Fruit fly (Drosophila melanogaster) whole organism, embryonic: Measurements from ENCODE around the gene CG12974.

ENCODE experiments used
- Asciz ChIP-seq: fragments of 200-800 bp; sonication (Bioruptor generic); optimal IDR thresholded peaks from 2 replicates; lab custom pipeline; 2017; ENCODE audit warnings: missing biosample characterization, mild to moderate bottlenecking, missing genetic modification characterization, missing genetic modification reagents
- Atf-2 ChIP-seq: fragments of 200-800 bp; sonication (Bioruptor generic); optimal IDR thresholded peaks from 2 replicates; lab custom pipeline; 2016; ENCODE audit warnings: missing biosample characterization, missing genetic modification characterization
- B-H1 ChIP-seq: fragments of 200-800 bp; sonication (Bioruptor generic); IDR thresholded peaks from 3 replicates; pipeline ENCODE4 v1.3.6; 2022; ENCODE audit warnings: missing biosample characterization, missing genetic modification characterization
- Bdp1 ChIP-seq: fragments of 200-800 bp; sonication (Bioruptor generic); optimal IDR thresholded peaks from 3 replicates; lab custom pipeline; 2016; ENCODE audit warnings: missing biosample characterization, missing genetic modification characterization
- BtbVII ChIP-seq: fragments of 200-800 bp; sonication (Bioruptor generic); optimal IDR thresholded peaks from 3 replicates; lab custom pipeline; 2017; ENCODE audit warnings: missing biosample characterization, mild to moderate bottlenecking, missing genetic modification characterization
- CG10462 ChIP-seq: fragments of 200-800 bp; sonication (Bioruptor generic); optimal IDR thresholded peaks from 2 replicates; lab custom pipeline; 2016; ENCODE audit warnings: missing biosample characterization, missing genetic modification characterization
- CG11504 ChIP-seq: fragments of 200-800 bp; sonication (Bioruptor generic); optimal IDR thresholded peaks from 3 replicates; lab custom pipeline; 2019; ENCODE audit warnings: missing biosample characterization, mild to moderate bottlenecking, missing genetic modification characterization, moderate library complexity
- CG12104 ChIP-seq: fragments of 200-800 bp; sonication (Bioruptor generic); optimal IDR thresholded peaks from 3 replicates; lab custom pipeline; 2016; ENCODE audit warnings: missing biosample characterization, missing genetic modification characterization
- CG13424 ChIP-seq: fragments of 200-800 bp; sonication (Bioruptor generic); optimal IDR thresholded peaks from 2 replicates; lab custom pipeline; 2019; ENCODE audit warnings: missing biosample characterization, mild to moderate bottlenecking, missing genetic modification characterization, moderate library complexity
- CG13624 ChIP-seq: fragments of 200-800 bp; sonication (Bioruptor generic); optimal IDR thresholded peaks from 2 replicates; lab custom pipeline; 2016; ENCODE audit warnings: missing biosample characterization, missing genetic modification characterization
- CG14860 ChIP-seq: fragments of 200-800 bp; sonication (Bioruptor generic); IDR thresholded peaks from 3 replicates; pipeline ENCODE4 v1.3.6; 2022; ENCODE audit warnings: missing biosample characterization, missing genetic modification characterization; ENCODE audit not compliant: partially characterized antibody
- CG16815 ChIP-seq: fragments of 200-800 bp; sonication (Bioruptor generic); optimal IDR thresholded peaks from 3 replicates; lab custom pipeline; 2017; ENCODE audit warnings: missing biosample characterization, mild to moderate bottlenecking, missing genetic modification characterization
- CG17186 ChIP-seq: fragments of 200-800 bp; sonication (Bioruptor generic); optimal IDR thresholded peaks from 3 replicates; lab custom pipeline; 2017; ENCODE audit warnings: missing biosample characterization, missing genetic modification reagents, missing genetic modification characterization
- CG17912 ChIP-seq: fragments of 200-800 bp; sonication (Bioruptor generic); optimal IDR thresholded peaks from 2 replicates; lab custom pipeline; 2018; ENCODE audit warnings: missing biosample characterization, mild to moderate bottlenecking, missing genetic modification characterization
- CG1832 ChIP-seq: fragments of 200-800 bp; sonication (Bioruptor generic); optimal IDR thresholded peaks from 2 replicates; lab custom pipeline; 2017; ENCODE audit warnings: missing biosample characterization, mild to moderate bottlenecking, missing genetic modification characterization, inconsistent platforms
- CG18476 ChIP-seq: fragments of 200-800 bp; sonication (Bioruptor generic); optimal IDR thresholded peaks from 2 replicates; lab custom pipeline; 2016; ENCODE audit warnings: missing biosample characterization, mild to moderate bottlenecking, missing genetic modification characterization
- CG2202 ChIP-seq: fragments of 200-800 bp; sonication (Bioruptor generic); optimal IDR thresholded peaks from 2 replicates; lab custom pipeline; 2018; ENCODE audit warnings: missing biosample characterization, mild to moderate bottlenecking, missing genetic modification characterization
- CG2712 ChIP-seq: fragments of 200-800 bp; optimal IDR thresholded peaks from 3 replicates; lab custom pipeline; 2019; ENCODE audit warnings: missing biosample characterization, mild to moderate bottlenecking, missing genetic modification characterization, moderate library complexity
- CG32772 ChIP-seq: fragments of 200-800 bp; sonication (Bioruptor generic); IDR thresholded peaks from 2 replicates; pipeline ENCODE4 v1.3.6; 2022; ENCODE audit warnings: missing biosample characterization, missing genetic modification characterization
- CG3838 ChIP-seq: fragments of 200-800 bp; sonication (Bioruptor generic); optimal IDR thresholded peaks from 3 replicates; lab custom pipeline; 2016; ENCODE audit warnings: missing biosample characterization, missing genetic modification characterization
- CG4617 ChIP-seq: fragments of 200-800 bp; sonication (Bioruptor generic); optimal IDR thresholded peaks from 3 replicates; lab custom pipeline; 2016; ENCODE audit warnings: missing biosample characterization, missing genetic modification characterization, borderline replicate concordance
- CG8359 ChIP-seq: fragments of 200-800 bp; sonication (Bioruptor generic); optimal IDR thresholded peaks from 2 replicates; lab custom pipeline; 2017; ENCODE audit warnings: missing biosample characterization, mild to moderate bottlenecking, missing genetic modification characterization, borderline replicate concordance
- CG8924 ChIP-seq: fragments of 200-800 bp; optimal IDR thresholded peaks from 3 replicates; lab custom pipeline; 2019; ENCODE audit warnings: missing biosample characterization, mild to moderate bottlenecking, missing genetic modification characterization, moderate library complexity
- CG9817 ChIP-seq: fragments of 200-800 bp; sonication (Bioruptor generic); optimal IDR thresholded peaks from 2 replicates; lab custom pipeline; 2018; ENCODE audit warnings: missing biosample characterization, mild to moderate bottlenecking, missing genetic modification characterization, moderate library complexity
- Camta ChIP-seq: fragments of 200-800 bp; sonication (Bioruptor generic); optimal IDR thresholded peaks from 2 replicates; lab custom pipeline; 2016; ENCODE audit warnings: missing biosample characterization, missing genetic modification characterization
- Deaf1 ChIP-seq: fragments of 200-800 bp; optimal IDR thresholded peaks from 3 replicates; lab custom pipeline; 2019; ENCODE audit warnings: missing biosample characterization, mild to moderate bottlenecking, missing genetic modification characterization, moderate library complexity
- Drgx ChIP-seq: fragments of 200-800 bp; sonication (Bioruptor generic); IDR thresholded peaks from 2 replicates; pipeline ENCODE4 v1.3.6; 2022; ENCODE audit warnings: missing biosample characterization, missing genetic modification characterization
- HHEX ChIP-seq: fragments of 200-800 bp; sonication (Bioruptor generic); optimal IDR thresholded peaks from 3 replicates; lab custom pipeline; 2017; ENCODE audit warnings: missing biosample characterization, mild to moderate bottlenecking, missing genetic modification characterization, missing genetic modification reagents
- HLH4C ChIP-seq: fragments of 200-800 bp; sonication (Bioruptor generic); IDR thresholded peaks from 3 replicates; pipeline ENCODE4 v1.3.6; 2022; ENCODE audit warnings: missing biosample characterization, missing genetic modification characterization; ENCODE audit not compliant: partially characterized antibody
- Jarid2 ChIP-seq: fragments of 200-800 bp; sonication (Bioruptor generic); optimal IDR thresholded peaks from 3 replicates; lab custom pipeline; 2017; ENCODE audit warnings: mild to moderate bottlenecking, missing biosample characterization, missing genetic modification reagents, missing genetic modification characterization
- Pdp1 ChIP-seq, 2 experiments: fragments of 200-800 bp; sonication (Bioruptor generic); optimal IDR thresholded peaks; 3 replicates each; lab custom pipeline; 2016; ENCODE audit warnings: missing biosample characterization in 2 of 2, missing genetic modification characterization in 2 of 2, mild to moderate bottlenecking in 1 of 2, moderate library complexity in 1 of 2
- abd-A ChIP-seq: fragments of 200-800 bp; sonication (Bioruptor generic); optimal IDR thresholded peaks from 3 replicates; lab custom pipeline; 2019; ENCODE audit warnings: missing biosample characterization, mild to moderate bottlenecking, missing genetic modification characterization, moderate library complexity
- bigmax ChIP-seq: fragments of 200-800 bp; sonication (Bioruptor generic); optimal IDR thresholded peaks from 2 replicates; lab custom pipeline; 2018; ENCODE audit warnings: missing biosample characterization, mild to moderate bottlenecking, missing genetic modification characterization
- corto ChIP-seq: fragments of 200-800 bp; sonication (Bioruptor generic); optimal IDR thresholded peaks from 2 replicates; lab custom pipeline; 2016; ENCODE audit warnings: missing biosample characterization, mild to moderate bottlenecking, missing genetic modification characterization, moderate library complexity
- crol ChIP-seq: fragments of 200-800 bp; sonication (Bioruptor generic); IDR thresholded peaks from 2 replicates; pipeline ENCODE4 v1.3.6; 2022; ENCODE audit warnings: missing biosample characterization, missing genetic modification characterization
- en ChIP-seq: fragments of 200-800 bp; sonication (Bioruptor generic); optimal IDR thresholded peaks from 2 replicates; lab custom pipeline; 2016; ENCODE audit warnings: missing biosample characterization, missing genetic modification characterization
- eve ChIP-seq, 2 experiments: fragments of >200 bp; optimal IDR thresholded peaks; 2 replicates each; lab custom pipeline; 2017; ENCODE audit warnings: missing biosample characterization in 2 of 2, missing genetic modification characterization in 2 of 2
- gt ChIP-seq: fragments of 200-800 bp; sonication (Bioruptor generic); IDR thresholded peaks from 2 replicates; pipeline ENCODE4 v1.3.6; 2022; ENCODE audit warnings: missing biosample characterization, missing genetic modification characterization
- h ChIP-seq: fragments of >200 bp; optimal IDR thresholded peaks from 2 replicates; lab custom pipeline; 2017
- jing ChIP-seq: fragments of 200-800 bp; sonication (Bioruptor generic); optimal IDR thresholded peaks from 2 replicates; lab custom pipeline; 2018; ENCODE audit warnings: missing biosample characterization, mild to moderate bottlenecking, missing genetic modification characterization
- lab ChIP-seq: fragments of 200-800 bp; sonication (Bioruptor generic); optimal IDR thresholded peaks from 3 replicates; lab custom pipeline; 2017; ENCODE audit warnings: missing biosample characterization, missing genetic modification characterization, mild to moderate bottlenecking, moderate library complexity, missing genetic modification reagents
- odd ChIP-seq: fragments of 200-800 bp; sonication (Bioruptor generic); optimal IDR thresholded peaks from 2 replicates; lab custom pipeline; 2017; ENCODE audit warnings: missing biosample characterization, mild to moderate bottlenecking, missing genetic modification characterization
- onecut ChIP-seq: fragments of 200-800 bp; sonication (Bioruptor generic); IDR thresholded peaks from 2 replicates; pipeline ENCODE4 v1.3.6; 2022; ENCODE audit warnings: missing biosample characterization, missing genetic modification characterization
- otp ChIP-seq: fragments of 200-800 bp; sonication (Bioruptor generic); IDR thresholded peaks from 3 replicates; pipeline ENCODE4, ENCODE4 v1.3.6; 2022; ENCODE audit warnings: missing biosample characterization, missing genetic modification characterization
- pfk ChIP-seq: fragments of 200-800 bp; sonication (Bioruptor generic); optimal IDR thresholded peaks from 2 replicates; lab custom pipeline; 2018; ENCODE audit warnings: missing biosample characterization, mild to moderate bottlenecking, missing genetic modification characterization, moderate library complexity
- sd ChIP-seq: fragments of 200-800 bp; sonication (Bioruptor generic); optimal IDR thresholded peaks from 3 replicates; lab custom pipeline; 2018; ENCODE audit warnings: missing biosample characterization, mild to moderate bottlenecking, missing genetic modification characterization, moderate library complexity
- sob ChIP-seq: fragments of 200-800 bp; sonication (Bioruptor generic); IDR thresholded peaks from 2 replicates; pipeline ENCODE4 v1.3.6; 2022; ENCODE audit warnings: missing biosample characterization, missing genetic modification characterization

Gene CG12974

dm6 chr3L:21257731-21258130 lies 28.0 kb downstream of the CG12974 start, which contains the start of gene CG43218:
TSS of gene CG43218 (plus strand) at chr3L:21258020.
- TF ChIP-seq CG10462 (no peak), CG1832 (no peak), h (lab: Kevin White, UChicago) (no peak), odd (GFP tag; lab: Kevin White, UChicago) (no peak), CG16815 (GFP tag; lab: Kevin White, UChicago) (no peak), Asciz (GFP tag; lab: Kevin White, UChicago) (no peak), eve (GFP tag; optimal IDR thresholded peaks at IDR 0.05; lab: Kevin White, UChicago) (peak in 1 of 2 experiments; percentile 7), abd-A (no peak), Pdp1 (GFP tag; optimal IDR thresholded peaks at IDR 0.05; lab: Kevin White, UChicago) (peak in 1 of 2 experiments; percentile 69)

- no peak for TF ChIP-seq Camta
- no peak for TF ChIP-seq CG3838
- no peak for TF ChIP-seq BtbVII (GFP tag; lab: Kevin White, UChicago)
- TF ChIP-seq jing (GFP tag; lab: Kevin White, UChicago): no peak
- TF ChIP-seq onecut: no peak
- no peak for TF ChIP-seq CG12104 (GFP tag; lab: Kevin White, UChicago)
- TF ChIP-seq CG9817 (tag; lab: Kevin White, UChicago): no peak
- no peak for TF ChIP-seq otp (GFP tag; lab: Robert Waterston, UW)
- no peak for TF ChIP-seq HLH4C (GFP tag; lab: Robert Waterston, UW)
- TF ChIP-seq CG14860 (GFP tag; lab: Robert Waterston, UW): no peak
- no peak for TF ChIP-seq Bdp1
- no peak for TF ChIP-seq Drgx (GFP tag; lab: Robert Waterston, UW)
- peak; percentile 58 for TF ChIP-seq crol (GFP tag; lab: Robert Waterston, UW)
- TF ChIP-seq CG2202 (tag; lab: Kevin White, UChicago): no peak
- no peak for TF ChIP-seq CG18476 (GFP tag; lab: Kevin White, UChicago)
- TF ChIP-seq en (GFP tag; lab: Kevin White, UChicago): no peak
- TF ChIP-seq CG4617: no peak
- no peak for TF ChIP-seq CG8924 (tag; lab: Kevin White, UChicago)
- no peak for TF ChIP-seq Atf-2
- no peak for TF ChIP-seq CG8359 (GFP tag; lab: Kevin White, UChicago)
- TF ChIP-seq CG17912 (GFP tag; lab: Kevin White, UChicago): no peak
- TF ChIP-seq HHEX (GFP tag; lab: Kevin White, UChicago): no peak
- TF ChIP-seq pfk: no peak
- no peak for TF ChIP-seq CG32772
- TF ChIP-seq CG2712 (tag; lab: Kevin White, UChicago): no peak
- TF ChIP-seq sob (GFP tag; lab: Robert Waterston, UW): no peak
- peak; percentile 81 for TF ChIP-seq abd-A
- peak; percentile 14 for TF ChIP-seq corto (GFP tag; lab: Kevin White, UChicago)
- peak; percentile 16 for TF ChIP-seq Deaf1 (tag; lab: Kevin White, UChicago)
- no peak for TF ChIP-seq CG13424 (tag; lab: Kevin White, UChicago)
- TF ChIP-seq Jarid2 (GFP tag; lab: Kevin White, UChicago): no peak
- TF ChIP-seq lab (GFP tag; lab: Kevin White, UChicago): no peak
- TF ChIP-seq B-H1 (GFP tag; lab: Robert Waterston, UW): no peak
- TF ChIP-seq CG11504 (tag; lab: Kevin White, UChicago): peak; percentile 15
- peak; percentile 78 for TF ChIP-seq sd (tag; lab: Kevin White, UChicago)
- TF ChIP-seq CG17186 (GFP tag; lab: Kevin White, UChicago): no peak
- no peak for TF ChIP-seq gt
- TF ChIP-seq bigmax (GFP tag; lab: Kevin White, UChicago): peak; percentile 32
- TF ChIP-seq CG13624 (GFP tag; lab: Kevin White, UChicago): no peak
Observed at dm6 chr3L:21256062-21257023, 29.4 kb downstream of the CG12974 start.
